Worm (Caenorhabditis elegans) whole organism, L2 larva: Measurements from ENCODE around the gene vha-18.

Experiments
- R02D3.7 ChIP-seq: fragments of 150-350 bp; optimal IDR thresholded peaks from 2 replicates; lab custom pipeline; 2014; ENCODE audit warnings: missing biosample characterization, missing genetic modification characterization
- alr-1 ChIP-seq: fragments of 150-350 bp; optimal IDR thresholded peaks from 2 replicates; lab custom pipeline; 2014; ENCODE audit warnings: missing biosample characterization, missing genetic modification characterization
- lin-39 ChIP-seq: fragments of 150-350 bp; optimal IDR thresholded peaks from 2 replicates; lab custom pipeline; 2014; ENCODE audit warnings: missing biosample characterization, missing genetic modification reagents, missing genetic modification characterization
- lsy-2 ChIP-seq, 2 experiments: fragments of 150-350 bp in 1 of 2; sonication (generic microtip) in 1 of 2; optimal IDR thresholded peaks; 2 replicates each; lab custom pipeline; 2014 to 2017; ENCODE audit warnings: missing biosample characterization in 2 of 2, missing genetic modification characterization in 2 of 2
- mbf-1 ChIP-seq: sonication (generic microtip); optimal IDR thresholded peaks from 2 replicates; lab custom pipeline; 2017; ENCODE audit warnings: missing biosample characterization, missing genetic modification characterization
- nhr-10 ChIP-seq: sonication (generic microtip); optimal IDR thresholded peaks from 2 replicates; lab custom pipeline; 2017; ENCODE audit warnings: missing biosample characterization, missing genetic modification characterization
- nhr-237 ChIP-seq: fragments of 150-350 bp; optimal IDR thresholded peaks from 2 replicates; lab custom pipeline; 2014; ENCODE audit warnings: missing biosample characterization, missing genetic modification characterization
- nhr-77 ChIP-seq: fragments of 150-350 bp; optimal IDR thresholded peaks from 2 replicates; lab custom pipeline; 2014; ENCODE audit warnings: missing biosample characterization, missing genetic modification characterization
- sem-4 ChIP-seq: fragments of 150-350 bp; optimal IDR thresholded peaks from 2 replicates; lab custom pipeline; 2014; ENCODE audit warnings: missing biosample characterization, missing genetic modification reagents, missing genetic modification characterization
- skn-1 ChIP-seq: sonication (generic microtip); optimal IDR thresholded peaks from 2 replicates; lab custom pipeline; 2017; ENCODE audit warnings: missing biosample characterization, missing genetic modification characterization
- ztf-11 ChIP-seq: sonication (generic microtip); optimal IDR thresholded peaks from 2 replicates; lab custom pipeline; 2017; ENCODE audit warnings: missing biosample characterization, missing genetic modification characterization
- ztf-4 ChIP-seq: fragments of 150-350 bp; optimal IDR thresholded peaks from 2 replicates; lab custom pipeline; 2014; ENCODE audit warnings: missing biosample characterization, missing genetic modification characterization

DNA sequence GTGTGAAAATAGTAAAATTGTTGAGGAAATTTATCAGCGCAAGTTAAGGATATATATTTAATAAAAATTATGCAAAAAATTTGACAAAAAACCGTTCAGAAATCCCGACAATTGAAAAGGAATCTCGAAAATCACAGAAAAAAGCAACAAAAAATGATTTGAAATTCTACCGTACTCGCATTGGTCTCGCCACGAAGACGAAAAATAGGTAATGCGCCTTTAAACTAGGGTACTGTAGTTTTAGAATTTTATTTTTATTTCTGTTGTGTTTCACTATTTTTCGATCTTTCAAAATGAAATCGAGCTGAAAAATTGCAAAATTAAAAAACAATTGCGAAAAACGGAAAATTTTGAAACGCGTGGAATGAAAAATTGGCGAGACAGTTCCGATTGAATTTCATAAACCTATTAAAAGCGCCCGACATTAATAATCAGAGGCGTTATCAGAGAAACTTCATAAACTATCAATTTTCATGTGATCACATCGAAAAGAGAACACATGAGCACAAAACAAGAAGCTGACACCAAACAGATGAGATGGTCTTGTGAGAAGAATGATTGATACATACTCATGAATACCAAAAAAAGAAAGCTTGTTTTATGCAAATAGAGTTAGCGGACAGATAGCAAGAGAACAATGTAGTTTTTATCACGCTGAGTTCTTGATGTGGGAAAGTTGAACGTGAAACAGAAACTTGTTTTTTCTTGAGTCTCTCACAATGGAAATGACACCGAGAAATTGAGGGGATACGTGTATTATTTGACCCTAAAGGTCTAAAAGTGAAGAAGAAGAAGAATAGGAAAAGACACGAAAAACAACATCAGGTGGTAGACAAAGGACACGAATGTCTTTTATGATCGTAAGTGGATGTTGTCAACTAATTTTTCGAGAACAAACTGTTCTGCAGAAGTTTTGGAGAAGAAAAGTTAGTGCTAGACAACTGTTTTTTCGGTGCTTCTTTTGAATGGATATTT lies 11.8 kb upstream of the vha-18 start:
- TF ChIP-seq skn-1 (no peak), lsy-2 (tag; optimal IDR thresholded peaks at IDR 0.05; lab: Kevin White, UChicago) (no peak), nhr-10 (tag; lab: Kevin White, UChicago) (no peak), nhr-77 (tag; lab: Kevin White, UChicago) (no peak), sem-4 (tag; lab: Kevin White, UChicago) (no peak), lin-39 (tag; lab: Kevin White, UChicago) (no peak), ztf-4 (tag; lab: Kevin White, UChicago) (no peak), mbf-1 (tag; lab: Kevin White, UChicago) (no peak), ztf-11 (no peak), R02D3.7 (tag; lab: Kevin White, UChicago) (no peak), alr-1 (tag; lab: Kevin White, UChicago) (no peak), nhr-237 (no peak)
